Worm (Caenorhabditis elegans): ENCODE data around the gene C54E4.5.
A peak's percentile ranks its signal among the peaks of the same experiment; 100 is the strongest.
"Not testable (repeated sequence)": the region's sequence is repeated elsewhere in the genome, so short reads cannot be mapped to it uniquely, and the experiment has no call there.

The C54E4.5 gene

ce11 chrIV:2140543-2140942 lies 8.6 kb downstream of the C54E4.5 start, which contains the start of gene C54E4.12:
Gene C54E4.12 (minus strand): TSS chrIV:2140643.
- TF ChIP-seq lin-39 (tag; optimal IDR thresholded peaks at IDR 0.05) (no peak), mdt-29 (GFP tag; IDR thresholded peaks at IDR 0.05) (no peak), cey-2 (tag; optimal IDR thresholded peaks at IDR 0.05; ENCODE audit: borderline replicate concordance, insufficient read depth) (no peak), zfp-2 (tag; optimal IDR thresholded peaks at IDR 0.05) (no peak), daf-16 (GFP tag; optimal IDR thresholded peaks at IDR 0.05) (no peak), daf-16 (tag; optimal IDR thresholded peaks at IDR 0.05) (no peak), ZK337.2 (GFP tag; IDR thresholded peaks at IDR 0.05) (no peak), zag-1 (tag; optimal IDR thresholded peaks at IDR 0.05) (no peak), egl-27 (tag; optimal IDR thresholded peaks at IDR 0.05) (no peak), snpc-1.2 (GFP tag; IDR thresholded peaks at IDR 0.05) (no peak), tra-1 (GFP tag; IDR thresholded peaks at IDR 0.05) (no peak), spr-1 (tag; optimal IDR thresholded peaks at IDR 0.05) (no peak), Y105C5A.15 (GFP tag; IDR thresholded peaks at IDR 0.05) (no peak), D1046.2 (GFP tag; IDR thresholded peaks at IDR 0.05) (no peak), spr-3 (GFP tag; optimal IDR thresholded peaks at IDR 0.05) (no peak)

ce11 chrIV:2137478-2137877 lies 11.6 kb downstream of the C54E4.5 start:
- no peak for TF ChIP-seq zip-2 (tag; optimal IDR thresholded peaks at IDR 0.05)
- TF ChIP-seq mep-1 (tag; optimal IDR thresholded peaks at IDR 0.05): no peak
- no peak for TF ChIP-seq lin-15B (tag; optimal IDR thresholded peaks at IDR 0.05)
- no peak for TF ChIP-seq unc-39 (tag; optimal IDR thresholded peaks at IDR 0.05)
- TF ChIP-seq attf-4 (tag; optimal IDR thresholded peaks at IDR 0.05): no peak
- TF ChIP-seq madf-9 (GFP tag; conservative IDR thresholded peaks at IDR 0.05): no peak
- no peak for TF ChIP-seq Y75B8A.6 (GFP tag; IDR thresholded peaks at IDR 0.05)
- TF ChIP-seq nhr-11 (tag; optimal IDR thresholded peaks at IDR 0.05): no peak
- no peak for TF ChIP-seq F44E2.7 (GFP tag; IDR thresholded peaks at IDR 0.05)

- TF ChIP-seq ceh-82 (tag; optimal IDR thresholded peaks at IDR 0.05): no peak
- no peak for TF ChIP-seq daf-16 (GFP tag; optimal IDR thresholded peaks at IDR 0.05)
- TF ChIP-seq daf-16 (tag; optimal IDR thresholded peaks at IDR 0.05): no peak
- no peak for TF ChIP-seq fos-1 (tag; optimal IDR thresholded peaks at IDR 0.05)
- TF ChIP-seq F26F4.8 (GFP tag; conservative IDR thresholded peaks at IDR 0.05): no peak
Measured at ce11 chrIV:2136607-2137006, 12.5 kb downstream of the C54E4.5 start, which contains the start of gene test-1. Gene test-1 (plus strand): TSS chrIV:2136951.

- 0 out of 2 replicates have a peak, but pooled peaks have one; percentile 18 for TF ChIP-seq snpc-1.2 (GFP tag; IDR thresholded peaks at IDR 0.05)
- 0 out of 2 replicates have a peak, but pooled peaks have one; percentile 23 for TF ChIP-seq ctbp-1 (GFP tag; IDR thresholded peaks at IDR 0.05)
- peak; percentile 40; the same call in 1 of the 2 replicates for TF ChIP-seq arid-1 (GFP tag; conservative IDR thresholded peaks at IDR 0.05)
- TF ChIP-seq lin-38 (GFP tag; IDR thresholded peaks at IDR 0.05): 0 out of 2 replicates have a peak, but pooled peaks have one; percentile 36
- TF ChIP-seq pha-4 (GFP tag; IDR thresholded peaks at IDR 0.05): 0 out of 2 replicates have a peak, but pooled peaks have one; percentile 16
- TF ChIP-seq pha-4 (tag; optimal IDR thresholded peaks at IDR 0.05): not testable (repeated sequence)
Measured at ce11 chrIV:2135880-2136279, 13.2 kb downstream of the C54E4.5 start.

ce11 chrIV:2133431-2133940 lies 15.6 kb downstream of the C54E4.5 start, which contains the start of gene C23H5.12:
Gene C23H5.12 (plus strand): TSS chrIV:2133481.
- TF ChIP-seq lin-15B (tag; optimal IDR thresholded peaks at IDR 0.05) (no peak), nhr-237 (tag; optimal IDR thresholded peaks at IDR 0.05) (no peak), ceh-28 (tag; optimal IDR thresholded peaks at IDR 0.05) (peak; percentile 82)
